Fruit fly (Drosophila melanogaster) whole organism, embryonic: ENCODE results near the gene CG9360.

Experiments used
- Abd-B ChIP-seq: fragments of 200-800 bp; sonication (Bioruptor generic); optimal IDR thresholded peaks from 2 replicates; lab custom pipeline; 2018; ENCODE audit warnings: missing biosample characterization, mild to moderate bottlenecking, missing genetic modification characterization, moderate library complexity
- Ada2b ChIP-seq: fragments of 200-800 bp; sonication (Bioruptor generic); IDR thresholded peaks from 2 replicates; pipeline ENCODE4 v1.3.6; 2022; ENCODE audit warnings: missing biosample characterization, missing genetic modification characterization
- Bgb ChIP-seq: fragments of 200-800 bp; sonication (Bioruptor generic); IDR thresholded peaks from 2 replicates; pipeline ENCODE4 v1.3.6; 2022; ENCODE audit warnings: missing biosample characterization, missing genetic modification characterization; ENCODE audit not compliant: partially characterized antibody
- Blimp-1 ChIP-seq: fragments of 200-800 bp; sonication (Bioruptor generic); optimal IDR thresholded peaks from 3 replicates; lab custom pipeline; 2018; ENCODE audit warnings: missing biosample characterization, missing genetic modification characterization, mild to moderate bottlenecking, moderate library complexity, missing genetic modification reagents
- CG10274 ChIP-seq: fragments of 200-800 bp; sonication (Bioruptor generic); optimal IDR thresholded peaks from 3 replicates; lab custom pipeline; 2017; ENCODE audit warnings: missing biosample characterization, mild to moderate bottlenecking, missing genetic modification characterization
- CG11695 ChIP-seq: fragments of 200-800 bp; sonication (Bioruptor generic); IDR thresholded peaks from 3 replicates; pipeline ENCODE4 v1.3.6; 2022; ENCODE audit warnings: missing biosample characterization, missing genetic modification characterization
- CG12769 ChIP-seq: fragments of 200-800 bp; sonication (Bioruptor generic); optimal IDR thresholded peaks from 2 replicates; lab custom pipeline; 2019; ENCODE audit warnings: missing biosample characterization, mild to moderate bottlenecking, missing genetic modification characterization, moderate library complexity
- CG13123 ChIP-seq: fragments of 200-800 bp; sonication (Bioruptor generic); optimal IDR thresholded peaks from 2 replicates; lab custom pipeline; 2016; ENCODE audit warnings: missing biosample characterization, missing genetic modification characterization
- CG15479 ChIP-seq: fragments of 200-800 bp; sonication (Bioruptor generic); optimal IDR thresholded peaks from 3 replicates; lab custom pipeline; 2019; ENCODE audit warnings: missing biosample characterization, mild to moderate bottlenecking, missing genetic modification characterization, moderate library complexity
- CG15514 ChIP-seq: fragments of 200-800 bp; sonication (Bioruptor generic); optimal IDR thresholded peaks from 3 replicates; lab custom pipeline; 2017; ENCODE audit warnings: missing biosample characterization, missing genetic modification characterization, mild to moderate bottlenecking, moderate library complexity, missing genetic modification reagents
- CG15696 ChIP-seq: fragments of 200-800 bp; sonication (Bioruptor generic); optimal IDR thresholded peaks from 2 replicates; lab custom pipeline; 2019; ENCODE audit warnings: missing biosample characterization, mild to moderate bottlenecking, missing genetic modification characterization, moderate library complexity
- CG1603 ChIP-seq: fragments of 200-800 bp; sonication (Bioruptor generic); optimal IDR thresholded peaks from 2 replicates; lab custom pipeline; 2019; ENCODE audit warnings: missing biosample characterization, mild to moderate bottlenecking, missing genetic modification characterization, moderate library complexity
- CG1832 ChIP-seq: fragments of 200-800 bp; sonication (Bioruptor generic); optimal IDR thresholded peaks from 2 replicates; lab custom pipeline; 2017; ENCODE audit warnings: missing biosample characterization, mild to moderate bottlenecking, missing genetic modification characterization, inconsistent platforms
- CG18764 ChIP-seq: fragments of 200-800 bp; sonication (Bioruptor generic); optimal IDR thresholded peaks from 3 replicates; lab custom pipeline; 2016; ENCODE audit warnings: missing biosample characterization, missing genetic modification characterization
- CG31388 ChIP-seq: fragments of 200-800 bp; sonication (Bioruptor generic); optimal IDR thresholded peaks from 2 replicates; lab custom pipeline; 2016; ENCODE audit warnings: missing biosample characterization, missing genetic modification characterization
- CG5953 ChIP-seq: fragments of 200-800 bp; sonication (Bioruptor generic); IDR thresholded peaks from 2 replicates; pipeline ENCODE4 v1.3.6; 2022; ENCODE audit warnings: missing biosample characterization, missing genetic modification characterization
- CG7271 ChIP-seq: fragments of 200-800 bp; sonication (Bioruptor generic); optimal IDR thresholded peaks from 2 replicates; lab custom pipeline; 2018; ENCODE audit warnings: missing biosample characterization, mild to moderate bottlenecking, missing genetic modification characterization, moderate library complexity
- CG8089 ChIP-seq: fragments of 200-800 bp; sonication (Bioruptor generic); optimal IDR thresholded peaks from 3 replicates; lab custom pipeline; 2016; ENCODE audit warnings: missing biosample characterization, missing genetic modification characterization
- CG8388 ChIP-seq: fragments of 200-800 bp; sonication (Bioruptor generic); optimal IDR thresholded peaks from 2 replicates; lab custom pipeline; 2019; ENCODE audit warnings: missing biosample characterization, mild to moderate bottlenecking, missing genetic modification characterization, moderate library complexity
- D19A ChIP-seq: fragments of 200-800 bp; optimal IDR thresholded peaks from 3 replicates; lab custom pipeline; 2019; ENCODE audit warnings: missing biosample characterization, mild to moderate bottlenecking, missing genetic modification characterization, moderate library complexity
- Dip2 ChIP-seq: fragments of 200-800 bp; sonication (Bioruptor generic); IDR thresholded peaks from 2 replicates; pipeline ENCODE4 v1.3.6; 2022; ENCODE audit warnings: missing biosample characterization, missing genetic modification characterization
- Doc2 ChIP-seq: fragments of 200-800 bp; sonication (Bioruptor generic); IDR thresholded peaks from 2 replicates; pipeline ENCODE4 v1.3.6; 2022; ENCODE audit warnings: missing biosample characterization, missing genetic modification characterization
- Dref ChIP-seq: fragments of 200-800 bp; sonication (Bioruptor generic); IDR thresholded peaks from 2 replicates; pipeline ENCODE4 v1.3.6; 2022; ENCODE audit warnings: missing biosample characterization, missing genetic modification characterization
- Ets65A ChIP-seq: fragments of 200-800 bp; sonication (Bioruptor generic); peaks from one replicate; lab custom pipeline; 2016; ENCODE audit warnings: missing biosample characterization, missing genetic modification characterization
- Fer1 ChIP-seq: fragments of 200-800 bp; sonication (Bioruptor generic); optimal IDR thresholded peaks from 2 replicates; lab custom pipeline; 2017; ENCODE audit warnings: missing biosample characterization, mild to moderate bottlenecking, missing genetic modification characterization
- HLH54F ChIP-seq: fragments of 200-800 bp; sonication (Bioruptor generic); optimal IDR thresholded peaks from 3 replicates; lab custom pipeline; 2016; ENCODE audit warnings: missing biosample characterization, missing genetic modification characterization
- HLHmδ ChIP-seq: fragments of 200-800 bp; sonication (Bioruptor generic); optimal IDR thresholded peaks from 2 replicates; lab custom pipeline; 2018; ENCODE audit warnings: missing biosample characterization, mild to moderate bottlenecking, missing genetic modification characterization, moderate library complexity
- Jarid2 ChIP-seq: fragments of 200-800 bp; sonication (Bioruptor generic); optimal IDR thresholded peaks from 3 replicates; lab custom pipeline; 2017; ENCODE audit warnings: mild to moderate bottlenecking, missing biosample characterization, missing genetic modification reagents, missing genetic modification characterization
- NFAT ChIP-seq: fragments of 200-800 bp; sonication (Bioruptor generic); IDR thresholded peaks from 2 replicates; pipeline ENCODE4 v1.3.6; 2022; ENCODE audit warnings: missing biosample characterization, missing genetic modification characterization
- PHDP ChIP-seq: fragments of 200-800 bp; sonication (Bioruptor generic); optimal IDR thresholded peaks from 3 replicates; lab custom pipeline; 2018; ENCODE audit warnings: missing biosample characterization, mild to moderate bottlenecking, missing genetic modification characterization, moderate library complexity
- Rx ChIP-seq: fragments of 200-800 bp; sonication (Bioruptor generic); IDR thresholded peaks from 2 replicates; pipeline ENCODE4 v1.3.6; 2022; ENCODE audit warnings: missing biosample characterization, missing genetic modification characterization
- Sin3A ChIP-seq: fragments of >200 bp; optimal IDR thresholded peaks from 2 replicates; lab custom pipeline; 2018
- Spps ChIP-seq: fragments of 200-800 bp; sonication (Bioruptor generic); optimal IDR thresholded peaks from 2 replicates; lab custom pipeline; 2018; ENCODE audit warnings: missing biosample characterization, mild to moderate bottlenecking, missing genetic modification characterization
- Usf ChIP-seq: fragments of 200-800 bp; sonication (Bioruptor generic); optimal IDR thresholded peaks from 2 replicates; lab custom pipeline; 2017; ENCODE audit warnings: missing genotype, missing biosample characterization, missing genetic modification characterization
- cas ChIP-seq: fragments of 200-800 bp; sonication (Bioruptor generic); IDR thresholded peaks from 2 replicates; pipeline ENCODE4 v1.3.6; 2022; ENCODE audit warnings: missing biosample characterization, missing genetic modification characterization
- chif ChIP-seq, 2 experiments: fragments of 200-800 bp; sonication (Bioruptor generic); optimal IDR thresholded peaks; 3 replicates each; lab custom pipeline; 2016; ENCODE audit warnings: missing biosample characterization in 2 of 2, missing genetic modification characterization in 2 of 2
- chn ChIP-seq: fragments of 200-800 bp; sonication (Bioruptor generic); optimal IDR thresholded peaks from 2 replicates; lab custom pipeline; 2016; ENCODE audit warnings: missing biosample characterization, missing genetic modification characterization
- danr ChIP-seq: fragments of 200-800 bp; sonication (Bioruptor generic); IDR thresholded peaks from 2 replicates; pipeline ENCODE4 v1.3.6; 2022; ENCODE audit warnings: missing biosample characterization, missing genetic modification characterization
- dmrt99B ChIP-seq: fragments of 200-800 bp; sonication (Bioruptor generic); optimal IDR thresholded peaks from 2 replicates; lab custom pipeline; 2018; ENCODE audit warnings: missing biosample characterization, mild to moderate bottlenecking, missing genetic modification characterization, moderate library complexity
- emc ChIP-seq: fragments of 200-800 bp; sonication (Bioruptor generic); optimal IDR thresholded peaks from 2 replicates; lab custom pipeline; 2016; ENCODE audit warnings: missing biosample characterization, missing genetic modification characterization
- gce ChIP-seq: fragments of 200-800 bp; sonication (Bioruptor generic); IDR thresholded peaks from 3 replicates; pipeline ENCODE4 v1.3.6; 2022; ENCODE audit warnings: missing biosample characterization, missing genetic modification characterization
- hbn ChIP-seq: fragments of 200-800 bp; sonication (Bioruptor generic); IDR thresholded peaks from 2 replicates; pipeline ENCODE4 v1.3.6; 2022; ENCODE audit warnings: missing biosample characterization, missing genetic modification characterization; ENCODE audit not compliant: partially characterized antibody
- kah ChIP-seq: fragments of 200-800 bp; sonication (Bioruptor generic); optimal IDR thresholded peaks from 2 replicates; lab custom pipeline; 2018; ENCODE audit warnings: missing biosample characterization, mild to moderate bottlenecking, missing genetic modification characterization
- knrl ChIP-seq: fragments of 200-800 bp; sonication (Bioruptor generic); IDR thresholded peaks from 3 replicates; pipeline ENCODE4 v1.3.6; 2022; ENCODE audit warnings: missing biosample characterization, missing genetic modification characterization; ENCODE audit not compliant: partially characterized antibody
- nerfin-1 ChIP-seq: fragments of 200-800 bp; sonication (Bioruptor generic); optimal IDR thresholded peaks from 3 replicates; lab custom pipeline; 2019; ENCODE audit warnings: missing biosample characterization, mild to moderate bottlenecking, missing genetic modification characterization, moderate library complexity
- p53 ChIP-seq: fragments of 200-800 bp; sonication (Bioruptor generic); optimal IDR thresholded peaks from 2 replicates; lab custom pipeline; 2016; ENCODE audit warnings: missing biosample characterization, missing genetic modification characterization
- pum ChIP-seq: fragments of 200-800 bp; sonication (Bioruptor generic); optimal IDR thresholded peaks from 2 replicates; lab custom pipeline; 2016; ENCODE audit warnings: missing biosample characterization, missing genetic modification characterization
- ranshi ChIP-seq: fragments of 200-800 bp; sonication (Bioruptor generic); IDR thresholded peaks from 2 replicates; pipeline ENCODE4 v1.3.6; 2022; ENCODE audit warnings: missing biosample characterization, missing genetic modification characterization
- repo ChIP-seq: fragments of 200-800 bp; sonication (Bioruptor generic); optimal IDR thresholded peaks from 2 replicates; lab custom pipeline; 2016; ENCODE audit warnings: missing biosample characterization, missing genetic modification characterization
- slp2 ChIP-seq: fragments of 200-800 bp; sonication (Bioruptor generic); optimal IDR thresholded peaks from 2 replicates; lab custom pipeline; 2016; ENCODE audit warnings: missing biosample characterization, missing genetic modification characterization
- tna ChIP-seq: fragments of 200-800 bp; sonication (Bioruptor generic); IDR thresholded peaks from 2 replicates; pipeline ENCODE4 v1.3.6; 2022; ENCODE audit warnings: missing biosample characterization, missing genetic modification characterization; ENCODE audit not compliant: partially characterized antibody

Gene CG9360

dm6 chrX:11720138-11720537 lies 44.3 kb downstream of the CG9360 start, which contains the start of gene Tango10 (continued):
- peak; percentile 55 for TF ChIP-seq pum
- TF ChIP-seq kah (GFP tag; lab: Kevin White, UChicago), result no peak
- peak; percentile 79 for TF ChIP-seq CG1603
- peak; percentile 96 for TF ChIP-seq CG18764 (GFP tag; lab: Kevin White, UChicago)
- no peak for TF ChIP-seq dmrt99B (tag; lab: Kevin White, UChicago)
- no peak for TF ChIP-seq CG15479
- no peak for TF ChIP-seq Spps
- no peak for TF ChIP-seq CG1832 (GFP tag; lab: Kevin White, UChicago)
- no peak for TF ChIP-seq Dip2 (GFP tag; lab: Robert Waterston, UW)
- peak; percentile 70 for TF ChIP-seq CG15696
- peak; percentile 84 for TF ChIP-seq CG15514 (GFP tag; lab: Kevin White, UChicago)
- no peak for TF ChIP-seq cas (GFP tag; lab: Robert Waterston, UW)
- no peak for TF ChIP-seq CG13123 (GFP tag; lab: Kevin White, UChicago)
- TF ChIP-seq hbn (GFP tag; lab: Robert Waterston, UW), result peak; percentile 75
- peak; percentile 64 for TF ChIP-seq Sin3A (lab: Kevin White, UChicago)
- no peak for TF ChIP-seq CG11695 (GFP tag; lab: Robert Waterston, UW)
- no peak for TF ChIP-seq gce (GFP tag; lab: Robert Waterston, UW)
- TF ChIP-seq p53 (GFP tag; lab: Kevin White, UChicago), result peak; percentile 30
- peak; percentile 86 for TF ChIP-seq knrl (GFP tag; lab: Robert Waterston, UW)
- no peak for TF ChIP-seq CG5953 (GFP tag; lab: Robert Waterston, UW)
- TF ChIP-seq HLHmδ, result no peak
- peak; percentile 48 for TF ChIP-seq Ets65A (GFP tag; lab: Kevin White, UChicago)
- no peak for TF ChIP-seq CG12769
- TF ChIP-seq chn, result peak; percentile 23
- TF ChIP-seq tna (GFP tag; lab: Robert Waterston, UW), result peak; percentile 69; the same call in 1 of the 2 replicates
- peak; percentile 54 for TF ChIP-seq CG8089
- peak; percentile 1 for TF ChIP-seq repo (GFP tag; lab: Kevin White, UChicago)
- peak; percentile 51 for TF ChIP-seq nerfin-1 (tag; lab: Kevin White, UChicago)
- peak; percentile 61 for TF ChIP-seq HLH54F (GFP tag; lab: Kevin White, UChicago)
- TF ChIP-seq danr (GFP tag; lab: Robert Waterston, UW), result no peak
- TF ChIP-seq Jarid2, result no peak
- TF ChIP-seq Usf (GFP tag; lab: Kevin White, UChicago), result no peak
- peak; percentile 12 for TF ChIP-seq D19A (tag; lab: Kevin White, UChicago)
- TF ChIP-seq CG31388, result no peak
- peak; percentile 62 for TF ChIP-seq Blimp-1 (GFP tag; lab: Kevin White, UChicago)
- no peak for TF ChIP-seq CG7271
- peak; percentile 84 for TF ChIP-seq Bgb (GFP tag; lab: Robert Waterston, UW)
- peak; percentile 1 to 26 for TF ChIP-seq chif (GFP tag; optimal IDR thresholded peaks at IDR 0.05; lab: Kevin White, UChicago)
- TF ChIP-seq CG8388 (GFP tag; lab: Kevin White, UChicago), result no peak
- peak; percentile 34 for TF ChIP-seq Abd-B
- TF ChIP-seq PHDP (tag; lab: Kevin White, UChicago), result peak; percentile 54
- TF ChIP-seq Fer1 (GFP tag; lab: Kevin White, UChicago), result peak; percentile 57
- no peak for TF ChIP-seq Rx (GFP tag; lab: Robert Waterston, UW)
- TF ChIP-seq NFAT (GFP tag; lab: Robert Waterston, UW), result 0 out of 2 replicates have a peak, but pooled peaks have one; percentile 22
- TF ChIP-seq CG10274 (GFP tag; lab: Kevin White, UChicago), result no peak
- TF ChIP-seq slp2 (GFP tag; lab: Kevin White, UChicago), result peak; percentile 35
- no peak for TF ChIP-seq Doc2 (GFP tag; lab: Robert Waterston, UW)
- TF ChIP-seq ranshi (GFP tag; lab: Robert Waterston, UW), result peak; percentile 50; the same call in 1 of the 2 replicates
- TF ChIP-seq emc, result no peak
- TF ChIP-seq Dref (GFP tag; lab: Robert Waterston, UW), result peak; percentile 71
- TF ChIP-seq Ada2b (GFP tag; lab: Robert Waterston, UW), result 0 out of 2 replicates have a peak, but pooled peaks have one; percentile 24
